Fruit fly (Drosophila melanogaster) whole organism, wandering third instar larva: ENCODE data around the gene Ptpmeg2.

Experiments used
- Abd-B ChIP-seq: fragments of >200 bp; optimal IDR thresholded peaks from 2 replicates; lab custom pipeline; 2017; ENCODE audit warnings: missing biosample characterization, missing genetic modification characterization
- CrebA ChIP-seq: fragments of 200-800 bp; sonication (Bioruptor generic); optimal IDR thresholded peaks from 2 replicates; lab custom pipeline; 2016; ENCODE audit warnings: missing biosample characterization, mild to moderate bottlenecking, missing genetic modification characterization, borderline replicate concordance
- Dfd ChIP-seq: fragments of >200 bp; optimal IDR thresholded peaks from 2 replicates; lab custom pipeline; 2017; ENCODE audit warnings: missing biosample characterization, missing genetic modification characterization
- foxo ChIP-seq, 2 experiments: fragments of 200-800 bp; sonication (Bioruptor generic); optimal IDR thresholded peaks; 2 replicates in 1 of 2; 3 replicates in 1 of 2; lab custom pipeline; 2016 to 2017; ENCODE audit warnings: missing biosample characterization in 2 of 2, missing genetic modification characterization in 2 of 2
- pan ChIP-seq: fragments of >200 bp; optimal IDR thresholded peaks from 2 replicates; lab custom pipeline; 2017
- psq ChIP-seq: fragments of 200-800 bp; sonication (Bioruptor generic); optimal IDR thresholded peaks from 3 replicates; lab custom pipeline; 2017; ENCODE audit warnings: missing biosample characterization, mild to moderate bottlenecking, missing genetic modification characterization, moderate library complexity

dm6 chrX:9686546-9687219 lies 27.7 kb upstream of the Ptpmeg2 start, which contains the start of gene nej:
- TF ChIP-seq foxo (GFP tag; optimal IDR thresholded peaks at IDR 0.05; lab: Kevin White, UChicago) (no peak), Abd-B (no peak), CrebA (GFP tag; lab: Kevin White, UChicago) (no peak), pan (lab: Kevin White, UChicago) (no peak), psq (GFP tag; lab: Kevin White, UChicago) (no peak), Dfd (GFP tag; lab: Kevin White, UChicago) (no peak)
